Worm (Caenorhabditis elegans) whole organism, young adult: ENCODE results near the gene C02B8.7.
"Not testable (repeated sequence)": the region's sequence is repeated elsewhere in the genome, so short reads cannot be mapped to it uniquely, and the experiment has no call there.

Source experiments
- B0261.1 ChIP-seq: sonication (generic microtip); optimal IDR thresholded peaks from 2 replicates; lab custom pipeline; 2016; ENCODE audit warnings: mild to moderate bottlenecking, missing genetic modification characterization, moderate library complexity, missing compliant biosample characterization
- C06A6.2 ChIP-seq: fragments of 200-800 bp; sonication (Bioruptor generic); conservative IDR thresholded peaks from 2 replicates; pipeline ENCODE4 v1.3.6; 2022; ENCODE audit warnings: missing genetic modification characterization, missing compliant biosample characterization
- D2030.7 ChIP-seq: fragments of 200-800 bp; sonication (Bioruptor generic); IDR thresholded peaks from 2 replicates; pipeline ENCODE4 v1.3.6; 2022; ENCODE audit warnings: missing genetic modification reagents, missing genetic modification characterization, missing compliant biosample characterization
- Y56A3A.18 ChIP-seq: fragments of 200-800 bp; sonication (Bioruptor generic); IDR thresholded peaks from 2 replicates; pipeline ENCODE4 v1.3.6; 2022; ENCODE audit warnings: missing genetic modification reagents, missing genetic modification characterization, missing compliant biosample characterization
- Y95B8A.8 ChIP-seq: fragments of 200-800 bp; sonication (Bioruptor generic); IDR thresholded peaks from 2 replicates; pipeline ENCODE4 v1.3.6; 2022; ENCODE audit warnings: missing genetic modification reagents, missing genetic modification characterization, missing compliant biosample characterization
- athp-1 ChIP-seq: sonication (generic microtip); optimal IDR thresholded peaks from 2 replicates; lab custom pipeline; 2017; ENCODE audit warnings: mild to moderate bottlenecking, missing genetic modification characterization, missing compliant biosample characterization
- bed-1 ChIP-seq: fragments of 200-800 bp; sonication (Bioruptor generic); IDR thresholded peaks from 2 replicates; pipeline ENCODE4 v1.3.6; 2022; ENCODE audit warnings: missing genetic modification reagents, missing genetic modification characterization, missing compliant biosample characterization
- ccch-3 ChIP-seq: fragments of 200-800 bp; sonication (Bioruptor generic); optimal IDR thresholded peaks from 2 replicates; lab custom pipeline; 2018; ENCODE audit warnings: mild to moderate bottlenecking, missing genetic modification characterization, missing compliant biosample characterization
- cebp-2 ChIP-seq: fragments of 200-800 bp; sonication (Bioruptor generic); IDR thresholded peaks from 2 replicates; pipeline ENCODE4 v1.3.6; 2022; ENCODE audit warnings: missing genetic modification characterization, missing compliant biosample characterization
- ceh-27 ChIP-seq: fragments of 200-800 bp; sonication (Bioruptor generic); optimal IDR thresholded peaks from 2 replicates; lab custom pipeline; 2018; ENCODE audit warnings: mild to moderate bottlenecking, missing genetic modification characterization, moderate library complexity, missing compliant biosample characterization
- ceh-58 ChIP-seq: fragments of 200-800 bp; sonication (Bioruptor generic); IDR thresholded peaks from 2 replicates; pipeline ENCODE4 v1.3.6; 2022; ENCODE audit warnings: missing genetic modification characterization, missing compliant biosample characterization
- ceh-79 ChIP-seq: sonication (generic microtip); optimal IDR thresholded peaks from 2 replicates; lab custom pipeline; 2017; ENCODE audit warnings: mild to moderate bottlenecking, missing genetic modification characterization, missing compliant biosample characterization
- chd-7 ChIP-seq: sonication (generic microtip); optimal IDR thresholded peaks from 2 replicates; lab custom pipeline; 2016; ENCODE audit warnings: mild to moderate bottlenecking, missing genetic modification characterization, moderate library complexity, missing compliant biosample characterization
- die-1 ChIP-seq: sonication (generic microtip); optimal IDR thresholded peaks from 2 replicates; lab custom pipeline; 2016; ENCODE audit warnings: missing genotype, mild to moderate bottlenecking, missing genetic modification characterization, missing compliant biosample characterization
- dox-1 ChIP-seq: fragments of 200-800 bp; sonication (Bioruptor generic); IDR thresholded peaks from 2 replicates; pipeline ENCODE4 v1.3.6; 2022; ENCODE audit warnings: missing genetic modification reagents, missing genetic modification characterization, missing compliant biosample characterization
- egrh-3 ChIP-seq: fragments of 200-800 bp; sonication (Bioruptor generic); IDR thresholded peaks from 2 replicates; pipeline ENCODE4 v1.3.6; 2022; ENCODE audit warnings: missing genetic modification reagents, missing genetic modification characterization, missing compliant biosample characterization
- ekl-4 ChIP-seq: fragments of 200-800 bp; sonication (Bioruptor generic); IDR thresholded peaks from 2 replicates; pipeline ENCODE4 v1.3.6; 2022; ENCODE audit warnings: missing genetic modification reagents, missing genetic modification characterization, missing compliant biosample characterization
- gei-17 ChIP-seq: fragments of 200-800 bp; sonication (Bioruptor generic); optimal IDR thresholded peaks from 2 replicates; lab custom pipeline; 2018; ENCODE audit warnings: mild to moderate bottlenecking, missing genetic modification characterization, missing compliant biosample characterization
- him-1 ChIP-seq: sonication (generic microtip); optimal IDR thresholded peaks from 2 replicates; lab custom pipeline; 2016; ENCODE audit warnings: missing genotype, missing genetic modification reagents, missing genetic modification characterization, missing compliant biosample characterization
- hmg-1.2 ChIP-seq: fragments of 200-800 bp; sonication (Bioruptor generic); IDR thresholded peaks from 2 replicates; pipeline ENCODE4 v1.3.6; 2022; ENCODE audit warnings: missing genetic modification reagents, missing genetic modification characterization, missing compliant biosample characterization
- let-607 ChIP-seq, 2 experiments: fragments of 200-800 bp in 1 of 2; sonication (Bioruptor generic) in 1 of 2; sonication (generic microtip) in 1 of 2; optimal IDR thresholded peaks; 2 replicates each; lab custom pipeline; 2016 to 2018; ENCODE audit warnings: mild to moderate bottlenecking in 2 of 2, missing compliant biosample characterization in 2 of 2, missing genetic modification characterization in 2 of 2, moderate library complexity in 2 of 2, missing genotype in 1 of 2
- lin-26 ChIP-seq: fragments of 200-800 bp; sonication (Bioruptor generic); IDR thresholded peaks from 2 replicates; pipeline ENCODE4 v1.3.6; 2022; ENCODE audit warnings: missing genetic modification reagents, missing genetic modification characterization, missing compliant biosample characterization
- lin-40 ChIP-seq: sonication (generic microtip); optimal IDR thresholded peaks from 2 replicates; lab custom pipeline; 2016; ENCODE audit warnings: missing genetic modification characterization, mild to moderate bottlenecking, missing compliant biosample characterization, missing genotype, missing genetic modification reagents
- madf-6 ChIP-seq: fragments of 200-800 bp; sonication (Bioruptor generic); IDR thresholded peaks from 2 replicates; pipeline ENCODE4 v1.3.6; 2022; ENCODE audit warnings: missing genetic modification reagents, missing genetic modification characterization, missing compliant biosample characterization
- madf-8 ChIP-seq: fragments of 200-800 bp; sonication (Bioruptor generic); conservative IDR thresholded peaks from 2 replicates; pipeline ENCODE4 v1.3.6; 2022; ENCODE audit warnings: missing genetic modification reagents, missing genetic modification characterization, missing compliant biosample characterization
- mes-4 ChIP-seq: sonication (generic microtip); optimal IDR thresholded peaks from 2 replicates; lab custom pipeline; 2016; ENCODE audit warnings: missing genotype, missing genetic modification characterization, missing compliant biosample characterization
- mxl-1 ChIP-seq: sonication (generic microtip); optimal IDR thresholded peaks from 2 replicates; lab custom pipeline; 2016; ENCODE audit warnings: missing genetic modification characterization, missing compliant biosample characterization
- nfya-1 ChIP-seq: sonication (generic microtip); optimal IDR thresholded peaks from 2 replicates; lab custom pipeline; 2017; ENCODE audit warnings: antibody characterized with exemption, missing compliant biosample characterization, missing genetic modification characterization, borderline replicate concordance; ENCODE audit not compliant: insufficient read depth
- nfyb-1 ChIP-seq: fragments of 200-800 bp; sonication (Bioruptor generic); IDR thresholded peaks from 2 replicates; pipeline ENCODE4 v1.3.6; 2022; ENCODE audit warnings: missing genetic modification reagents, missing genetic modification characterization, missing compliant biosample characterization
- pbrm-1 ChIP-seq: fragments of 200-800 bp; sonication (Bioruptor generic); IDR thresholded peaks from 2 replicates; pipeline ENCODE4 v1.3.6; 2022; ENCODE audit warnings: missing genetic modification reagents, missing genetic modification characterization, missing compliant biosample characterization
- rcor-1 ChIP-seq: fragments of 200-800 bp; sonication (Bioruptor generic); IDR thresholded peaks from 2 replicates; pipeline ENCODE4 v1.3.6; 2022; ENCODE audit warnings: missing genetic modification reagents, missing genetic modification characterization, missing compliant biosample characterization
- rec-8 ChIP-seq, 2 experiments: sonication (generic microtip); optimal IDR thresholded peaks; 2 replicates each; lab custom pipeline; 2016; ENCODE audit warnings: mild to moderate bottlenecking in 2 of 2, missing genetic modification characterization in 2 of 2, missing genetic modification reagents in 2 of 2, missing genotype in 2 of 2, missing biosample characterization in 1 of 2, missing compliant biosample characterization in 1 of 2, moderate library complexity in 1 of 2
- repo-1 ChIP-seq: sonication (generic microtip); optimal IDR thresholded peaks from 2 replicates; lab custom pipeline; 2017; ENCODE audit warnings: mild to moderate bottlenecking, missing genetic modification characterization, missing compliant biosample characterization
- rpc-1 ChIP-seq, 2 experiments: fragments of 150-350 bp in 1 of 2; sonication (generic microtip) in 1 of 2; optimal IDR thresholded peaks; 2 replicates each; lab custom pipeline; 2014 to 2018; ENCODE audit warnings: missing biosample characterization in 1 of 2, missing genetic modification characterization in 1 of 2, missing genetic modification reagents in 1 of 2, missing genotype in 1 of 2
- snpc-1.3 ChIP-seq: sonication (generic microtip); optimal IDR thresholded peaks from 2 replicates; lab custom pipeline; 2017; ENCODE audit warnings: missing genetic modification characterization, mild to moderate bottlenecking, missing compliant biosample characterization, antibody characterized with exemption, moderate library complexity, missing genotype, missing genetic modification reagents; ENCODE audit not compliant: insufficient read depth
- snpc-4 ChIP-seq, 5 experiments: fragments of 150-350 bp in 1 of 5; sonication (generic microtip) in 4 of 5; optimal IDR thresholded peaks; 2 replicates each; lab custom pipeline; 2014 to 2018; ENCODE audit warnings: missing genetic modification characterization in 5 of 5, missing biosample characterization in 3 of 5, antibody characterized with exemption in 2 of 5, mild to moderate bottlenecking in 2 of 5, missing compliant biosample characterization in 2 of 5, missing genotype in 2 of 5, moderate library complexity in 2 of 5, missing genetic modification reagents in 1 of 5
- somi-1 ChIP-seq: fragments of 200-800 bp; sonication (Bioruptor generic); optimal IDR thresholded peaks from 2 replicates; lab custom pipeline; 2018; ENCODE audit warnings: mild to moderate bottlenecking, missing genetic modification characterization, missing compliant biosample characterization
- tbp1 ChIP-seq: fragments of 200-800 bp; sonication (Bioruptor generic); optimal IDR thresholded peaks from 2 replicates; lab custom pipeline; 2018; ENCODE audit warnings: mild to moderate bottlenecking, missing genetic modification characterization, missing compliant biosample characterization
- unc-130 ChIP-seq: sonication (generic microtip); optimal IDR thresholded peaks from 2 replicates; lab custom pipeline; 2016; ENCODE audit warnings: missing genetic modification reagents, missing genetic modification characterization, missing compliant biosample characterization
- zfh-2 ChIP-seq: fragments of 200-800 bp; sonication (Bioruptor generic); conservative IDR thresholded peaks from 2 replicates; pipeline ENCODE4 v1.3.6; 2022; ENCODE audit warnings: missing genetic modification reagents, missing genetic modification characterization, missing compliant biosample characterization
- zim-3 ChIP-seq: sonication (generic microtip); optimal IDR thresholded peaks from 2 replicates; lab custom pipeline; 2017; ENCODE audit warnings: mild to moderate bottlenecking, missing genetic modification characterization, moderate library complexity, missing compliant biosample characterization
- ztf-18 ChIP-seq: sonication (generic microtip); optimal IDR thresholded peaks from 2 replicates; lab custom pipeline; 2016; ENCODE audit warnings: missing genotype, mild to moderate bottlenecking, missing genetic modification characterization, missing compliant biosample characterization

Gene C02B8.7

DNA sequence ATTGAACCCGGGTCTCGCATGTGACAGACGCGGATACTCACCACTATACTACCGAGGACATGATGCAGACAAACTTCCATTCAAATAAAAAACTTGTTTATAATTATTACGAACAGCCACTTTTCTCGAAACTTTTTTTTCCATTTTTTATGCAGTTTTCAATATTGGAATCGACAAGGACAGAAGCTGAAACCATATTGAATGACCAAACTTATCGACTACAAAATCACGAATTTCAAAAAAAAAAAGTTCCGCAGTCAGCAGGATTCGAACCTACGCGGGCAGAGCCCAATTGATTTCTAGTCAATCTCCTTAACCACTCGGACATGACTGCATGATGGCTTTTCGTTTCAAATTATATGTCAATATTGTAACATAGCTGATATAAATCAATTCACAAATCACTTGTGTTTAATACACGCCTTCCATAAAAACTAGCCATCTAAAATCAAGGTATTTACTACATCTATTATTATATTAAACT, 14.9 kb upstream of the C02B8.7 start:
- peak; percentile 86 for TF ChIP-seq B0261.1 (tag; lab: Kevin White, UChicago)
- TF ChIP-seq bed-1 (GFP tag; lab: Robert Waterston, UW), result 0 out of 2 replicates have a peak, but pooled peaks have one; percentile 24
- TF ChIP-seq mes-4, result peak; percentile 33
- peak; percentile 54 for TF ChIP-seq rpc-1 (optimal IDR thresholded peaks at IDR 0.05; lab: Kevin White, UChicago)
- TF ChIP-seq rpc-1 (tag; optimal IDR thresholded peaks at IDR 0.05; lab: Kevin White, UChicago), result peak; percentile 83
- peak; percentile 16 for TF ChIP-seq mxl-1 (tag; lab: Kevin White, UChicago)
- peak; percentile 84 for TF ChIP-seq lin-26 (GFP tag; lab: Robert Waterston, UW)
- TF ChIP-seq cebp-2, result peak; percentile 26; the same call in 1 of the 2 replicates
- TF ChIP-seq let-607 (tag; optimal IDR thresholded peaks at IDR 0.05; lab: Kevin White, UChicago), result peak in 1 of 2 experiments; percentile 1
- TF ChIP-seq athp-1, result peak; percentile 6
- TF ChIP-seq D2030.7 (GFP tag; lab: Robert Waterston, UW), result peak; percentile 84
- peak; percentile 34 for TF ChIP-seq ztf-18 (tag; lab: Kevin White, UChicago)
- TF ChIP-seq tbp1 (GFP tag; lab: Kevin White, UChicago), result peak; percentile 83
- not testable (repeated sequence) for TF ChIP-seq snpc-4 (GFP tag; optimal IDR thresholded peaks at IDR 0.05; lab: Kevin White, UChicago)
- TF ChIP-seq snpc-4 (tag; optimal IDR thresholded peaks at IDR 0.05; lab: Kevin White, UChicago), result peak in 2 of 4 experiments; percentile 4 to 54
- 0 out of 2 replicates have a peak, but pooled peaks have one; percentile 9 for TF ChIP-seq ekl-4 (GFP tag; lab: Robert Waterston, UW)
- TF ChIP-seq hmg-1.2, result peak; percentile 48
- TF ChIP-seq rec-8 (tag; optimal IDR thresholded peaks at IDR 0.05; lab: Kevin White, UChicago), result peak; percentile 12 to 13
- peak; percentile 6 for TF ChIP-seq somi-1
- 0 out of 2 replicates have a peak, but pooled peaks have one; percentile 64 for TF ChIP-seq ceh-58 (GFP tag; lab: Robert Waterston, UW)
- peak; percentile 56 for TF ChIP-seq pbrm-1
- TF ChIP-seq madf-6, result peak; percentile 18; the same call in 1 of the 2 replicates
- TF ChIP-seq dox-1, result peak; percentile 59
- TF ChIP-seq rcor-1 (GFP tag; lab: Robert Waterston, UW), result 0 out of 2 replicates have a peak, but pooled peaks have one; percentile 22
- TF ChIP-seq repo-1 (tag; lab: Kevin White, UChicago), result peak; percentile 33
- TF ChIP-seq die-1 (tag; lab: Kevin White, UChicago), result peak; percentile 43

- no peak for TF ChIP-seq snpc-1.3 (tag; lab: Kevin White, UChicago)
- TF ChIP-seq nfya-1 (tag; lab: Kevin White, UChicago), result no peak
- peak; percentile 50; the same call in 1 of the 2 replicates for TF ChIP-seq dox-1
- TF ChIP-seq repo-1 (tag; lab: Kevin White, UChicago), result no peak
- no peak for TF ChIP-seq nfyb-1
- peak; percentile 10 for TF ChIP-seq ceh-79
- no peak for TF ChIP-seq ccch-3
- peak; percentile 85 for TF ChIP-seq tbp1 (GFP tag; lab: Kevin White, UChicago)
- TF ChIP-seq egrh-3 (GFP tag; lab: Robert Waterston, UW), result no peak
- TF ChIP-seq D2030.7 (GFP tag; lab: Robert Waterston, UW), result peak; percentile 67
- TF ChIP-seq Y95B8A.8, result no peak
- no peak for TF ChIP-seq gei-17 (GFP tag; lab: Kevin White, UChicago)
- TF ChIP-seq zim-3 (tag; lab: Kevin White, UChicago), result no peak
- TF ChIP-seq unc-130 (GFP tag; lab: Kevin White, UChicago), result no peak
- TF ChIP-seq madf-8 (GFP tag; lab: Robert Waterston, UW), result no peak
- TF ChIP-seq die-1 (tag; lab: Kevin White, UChicago), result peak; percentile 25
- TF ChIP-seq hmg-1.2, result peak; percentile 39
- 0 out of 2 replicates have a peak, but pooled peaks have one; percentile 37 for TF ChIP-seq Y56A3A.18 (GFP tag; lab: Robert Waterston, UW)
- peak; percentile 49 for TF ChIP-seq rpc-1 (optimal IDR thresholded peaks at IDR 0.05; lab: Kevin White, UChicago)
- TF ChIP-seq rpc-1 (tag; optimal IDR thresholded peaks at IDR 0.05; lab: Kevin White, UChicago), result peak; percentile 83
- TF ChIP-seq lin-26 (GFP tag; lab: Robert Waterston, UW), result peak; percentile 66; the same call in 1 of the 2 replicates
- no peak for TF ChIP-seq lin-40 (tag; lab: Kevin White, UChicago)
- TF ChIP-seq him-1, result peak; percentile 64
- peak; percentile 70 for TF ChIP-seq B0261.1 (tag; lab: Kevin White, UChicago)
- no peak for TF ChIP-seq ceh-27 (GFP tag; lab: Kevin White, UChicago)
- no peak for TF ChIP-seq cebp-2
- TF ChIP-seq zfh-2, result 0 out of 2 replicates have a peak, but pooled peaks have one; percentile 27
- no peak for TF ChIP-seq rec-8 (tag; optimal IDR thresholded peaks at IDR 0.05; lab: Kevin White, UChicago)
- TF ChIP-seq snpc-4 (GFP tag; optimal IDR thresholded peaks at IDR 0.05; lab: Kevin White, UChicago), result no peak
- TF ChIP-seq snpc-4 (tag; optimal IDR thresholded peaks at IDR 0.05; lab: Kevin White, UChicago), result peak in 1 of 4 experiments; percentile 53
- TF ChIP-seq chd-7, result no peak
- TF ChIP-seq C06A6.2 (GFP tag; lab: Robert Waterston, UW), result no peak
- peak; percentile 36 for TF ChIP-seq ztf-18 (tag; lab: Kevin White, UChicago)
Measured at ce11 chrX:8151409-8151808, 13.7 kb upstream of the C02B8.7 start.
